Worm (Caenorhabditis elegans) whole organism, mixed stage, embryonic: ENCODE measurements around the gene C30B5.17.

Experiments used
- M03D4.4 ChIP-seq: sonication (generic microtip); optimal IDR thresholded peaks from 2 replicates; lab custom pipeline; 2017; ENCODE audit warnings: mild to moderate bottlenecking, missing genetic modification characterization, missing compliant biosample characterization
- bed-3 ChIP-seq: fragments of 200-800 bp; sonication (Bioruptor generic); optimal IDR thresholded peaks from 3 replicates; lab custom pipeline; 2018; ENCODE audit warnings: mild to moderate bottlenecking, missing genetic modification characterization, moderate library complexity, missing compliant biosample characterization
- ces-1 ChIP-seq: fragments of 150-350 bp; optimal IDR thresholded peaks from 2 replicates; lab custom pipeline; 2014; ENCODE audit warnings: missing biosample characterization, missing genetic modification reagents, missing genetic modification characterization
- nhr-12 ChIP-seq: fragments of 150-350 bp; optimal IDR thresholded peaks from 2 replicates; lab custom pipeline; 2014; ENCODE audit warnings: missing biosample characterization, missing genetic modification characterization
- nhr-28 ChIP-seq: fragments of 150-350 bp; optimal IDR thresholded peaks from 2 replicates; lab custom pipeline; 2014; ENCODE audit warnings: missing biosample characterization, missing genetic modification characterization
- nhr-76 ChIP-seq: sonication (generic microtip); optimal IDR thresholded peaks from 2 replicates; lab custom pipeline; 2017; ENCODE audit warnings: missing biosample characterization, missing genetic modification characterization
- pha-4 ChIP-seq: fragments of 150-350 bp; optimal IDR thresholded peaks from 2 replicates; lab custom pipeline; 2018; ENCODE audit warnings: missing biosample characterization, missing genetic modification reagents, missing genetic modification characterization
- snpc-4 ChIP-seq: fragments of 150-350 bp; optimal IDR thresholded peaks from 2 replicates; lab custom pipeline; 2014; ENCODE audit warnings: missing biosample characterization, missing genetic modification characterization
- unc-62 ChIP-seq: fragments of 150-350 bp; optimal IDR thresholded peaks from 2 replicates; lab custom pipeline; 2014; ENCODE audit warnings: missing biosample characterization, missing genetic modification reagents, missing genetic modification characterization

ce11 chrII:6235432-6236092 lies 32.8 kb upstream of the C30B5.17 start, which contains the start of gene T24H7.9:
- no peak for TF ChIP-seq bed-3 (GFP tag; lab: Kevin White, UChicago)
- no peak for TF ChIP-seq nhr-12
- TF ChIP-seq nhr-76 (tag; lab: Kevin White, UChicago), result no peak
- TF ChIP-seq snpc-4 (tag; lab: Kevin White, UChicago), result no peak
- no peak for TF ChIP-seq nhr-28 (tag; lab: Kevin White, UChicago)
- no peak for TF ChIP-seq ces-1 (GFP tag; lab: Kevin White, UChicago)
- no peak for TF ChIP-seq pha-4
- TF ChIP-seq unc-62, result no peak
- no peak for TF ChIP-seq M03D4.4 (tag; lab: Kevin White, UChicago)
